Fruit fly (Drosophila melanogaster) whole organism, pupa: Measurements from ENCODE around the gene Nna1.
A peak's percentile ranks its signal among the peaks of the same experiment; 100 is the strongest.

Experiments used
- CG10348 ChIP-seq: fragments of 200-800 bp; sonication (Bioruptor generic); IDR thresholded peaks from 2 replicates; pipeline ENCODE4 v1.3.6; 2022; ENCODE audit warnings: missing biosample characterization, missing genetic modification characterization
- CG12605 ChIP-seq: fragments of 200-800 bp; sonication (Bioruptor generic); IDR thresholded peaks from 2 replicates; pipeline ENCODE4 v1.3.6; 2022; ENCODE audit warnings: missing biosample characterization, missing genetic modification characterization
- CG13204 ChIP-seq: fragments of 200-800 bp; sonication (Bioruptor generic); optimal IDR thresholded peaks from 2 replicates; lab custom pipeline; 2018; ENCODE audit warnings: missing biosample characterization, mild to moderate bottlenecking, missing genetic modification characterization, moderate library complexity
- CG14655 ChIP-seq: fragments of 200-800 bp; sonication (Bioruptor generic); optimal IDR thresholded peaks from 3 replicates; lab custom pipeline; 2017; ENCODE audit warnings: mild to moderate bottlenecking, missing biosample characterization, missing genetic modification reagents, missing genetic modification characterization
- CG15710 ChIP-seq: fragments of 200-800 bp; sonication (Bioruptor generic); optimal IDR thresholded peaks from 2 replicates; lab custom pipeline; 2018; ENCODE audit warnings: missing biosample characterization, mild to moderate bottlenecking, missing genetic modification characterization, moderate library complexity
- CG17806 ChIP-seq: fragments of 200-800 bp; sonication (Bioruptor generic); optimal IDR thresholded peaks from 2 replicates; lab custom pipeline; 2018; ENCODE audit warnings: missing biosample characterization, mild to moderate bottlenecking, missing genetic modification characterization, moderate library complexity
- CG32121 ChIP-seq: fragments of 200-800 bp; sonication (Bioruptor generic); IDR thresholded peaks from 2 replicates; pipeline ENCODE4 v1.3.6; 2022; ENCODE audit warnings: missing biosample characterization, missing genetic modification characterization
- CG34367 ChIP-seq: fragments of 200-800 bp; sonication (Bioruptor generic); optimal IDR thresholded peaks from 2 replicates; lab custom pipeline; 2018; ENCODE audit warnings: missing biosample characterization, mild to moderate bottlenecking, missing genetic modification characterization
- CG4496 ChIP-seq: fragments of 200-800 bp; sonication (Bioruptor generic); IDR thresholded peaks from 3 replicates; pipeline ENCODE4 v1.3.6; 2022; ENCODE audit warnings: missing biosample characterization, missing genetic modification characterization
- CG8159 ChIP-seq: fragments of 200-800 bp; sonication (Bioruptor generic); optimal IDR thresholded peaks from 3 replicates; lab custom pipeline; 2018; ENCODE audit warnings: missing biosample characterization, mild to moderate bottlenecking, missing genetic modification characterization, moderate library complexity
- CG8301 ChIP-seq: fragments of 200-800 bp; sonication (Bioruptor generic); optimal IDR thresholded peaks from 2 replicates; lab custom pipeline; 2018; ENCODE audit warnings: missing biosample characterization, mild to moderate bottlenecking, missing genetic modification characterization
- CG9948 ChIP-seq: fragments of 200-800 bp; sonication (Bioruptor generic); optimal IDR thresholded peaks from 2 replicates; lab custom pipeline; 2018; ENCODE audit warnings: missing biosample characterization, mild to moderate bottlenecking, missing genetic modification characterization, moderate library complexity
- EcR ChIP-seq: fragments of 200-800 bp; sonication (Bioruptor generic); optimal IDR thresholded peaks from 3 replicates; lab custom pipeline; 2019; ENCODE audit warnings: missing biosample characterization, missing genetic modification characterization, mild to moderate bottlenecking, moderate library complexity, missing genetic modification reagents
- Ets98B ChIP-seq: fragments of 200-800 bp; sonication (Bioruptor generic); IDR thresholded peaks from 2 replicates; pipeline ENCODE4 v1.3.6; 2022; ENCODE audit warnings: missing biosample characterization, missing genetic modification characterization
- Pif1A ChIP-seq: fragments of 200-800 bp; sonication (Bioruptor generic); optimal IDR thresholded peaks from 3 replicates; lab custom pipeline; 2016; ENCODE audit warnings: missing biosample characterization, missing genetic modification characterization
- Pif1B ChIP-seq: fragments of 200-800 bp; sonication (Bioruptor generic); optimal IDR thresholded peaks from 3 replicates; lab custom pipeline; 2016; ENCODE audit warnings: missing biosample characterization, missing genetic modification characterization
- Snoo ChIP-seq: fragments of 200-800 bp; sonication (Bioruptor generic); optimal IDR thresholded peaks from 3 replicates; lab custom pipeline; 2017; ENCODE audit warnings: missing biosample characterization, mild to moderate bottlenecking, missing genetic modification characterization, inconsistent platforms
- fd96Ca ChIP-seq: fragments of 200-800 bp; sonication (Bioruptor generic); IDR thresholded peaks from 3 replicates; pipeline ENCODE4 v1.3.6; 2022; ENCODE audit warnings: missing biosample characterization, missing genetic modification characterization
- gl ChIP-seq: fragments of 200-800 bp; sonication (Bioruptor generic); optimal IDR thresholded peaks from 2 replicates; lab custom pipeline; 2018; ENCODE audit warnings: missing biosample characterization, mild to moderate bottlenecking, missing genetic modification characterization
- rn ChIP-seq: fragments of 200-800 bp; sonication (Bioruptor generic); IDR thresholded peaks from 2 replicates; pipeline ENCODE4 v1.3.6; 2022; ENCODE audit warnings: missing biosample characterization, missing genetic modification characterization

Gene Nna1

dm6 chrX:13648819-13649218, 43.3 kb upstream of the Nna1 start:
- TF ChIP-seq CG9948 (tag; lab: Kevin White, UChicago) (no peak), EcR (GFP tag; lab: Kevin White, UChicago) (peak; percentile 79)

- TF ChIP-seq CG10348 (GFP tag; lab: Robert Waterston, UW) (no peak), CG32121 (GFP tag; lab: Robert Waterston, UW) (no peak), CG9948 (tag; lab: Kevin White, UChicago) (no peak), Ets98B (GFP tag; lab: Robert Waterston, UW) (no peak), CG12605 (GFP tag; lab: Robert Waterston, UW) (no peak), CG13204 (GFP tag; lab: Kevin White, UChicago) (no peak), CG14655 (GFP tag; lab: Kevin White, UChicago) (no peak), EcR (GFP tag; lab: Kevin White, UChicago) (no peak), fd96Ca (GFP tag; lab: Robert Waterston, UW) (no peak), Snoo (tag; lab: Kevin White, UChicago) (no peak), Pif1A (GFP tag; lab: Kevin White, UChicago) (no peak), CG34367 (tag; lab: Kevin White, UChicago) (no peak)
Measured at dm6 chrX:13649801-13650200, 42.3 kb upstream of the Nna1 start.

- no peak for TF ChIP-seq CG17806
- no peak for TF ChIP-seq Ets98B (GFP tag; lab: Robert Waterston, UW)
- TF ChIP-seq CG12605 (GFP tag; lab: Robert Waterston, UW): no peak
- TF ChIP-seq CG10348 (GFP tag; lab: Robert Waterston, UW): no peak
- no peak for TF ChIP-seq CG8301
- no peak for TF ChIP-seq CG13204 (GFP tag; lab: Kevin White, UChicago)
- no peak for TF ChIP-seq CG9948 (tag; lab: Kevin White, UChicago)
Measured at dm6 chrX:13651170-13651569, 40.9 kb upstream of the Nna1 start.

- TF ChIP-seq CG10348 (GFP tag; lab: Robert Waterston, UW) (no peak), EcR (GFP tag; lab: Kevin White, UChicago) (no peak), CG17806 (no peak), CG12605 (GFP tag; lab: Robert Waterston, UW) (no peak), fd96Ca (GFP tag; lab: Robert Waterston, UW) (no peak)
Measured at dm6 chrX:13667656-13668055, 24.4 kb upstream of the Nna1 start, which contains the start of the genes DNAlig4 and CG11164. Gene DNAlig4, minus strand, starts transcription at chrX:13667811. Gene CG11164, plus strand, starts transcription at chrX:13668014.

- TF ChIP-seq rn (GFP tag; lab: Robert Waterston, UW) (no peak), CG10348 (GFP tag; lab: Robert Waterston, UW) (no peak), CG13204 (GFP tag; lab: Kevin White, UChicago) (no peak), CG8301 (no peak), CG12605 (GFP tag; lab: Robert Waterston, UW) (no peak), Ets98B (GFP tag; lab: Robert Waterston, UW) (no peak), Pif1A (GFP tag; lab: Kevin White, UChicago) (no peak), CG14655 (GFP tag; lab: Kevin White, UChicago) (no peak), fd96Ca (GFP tag; lab: Robert Waterston, UW) (no peak), gl (tag; lab: Kevin White, UChicago) (no peak), CG32121 (GFP tag; lab: Robert Waterston, UW) (no peak)
Measured at dm6 chrX:13669366-13669765, 22.7 kb upstream of the Nna1 start, which contains the start of gene CG15760. Gene CG15760, plus strand, starts transcription at chrX:13669699.

DNA sequence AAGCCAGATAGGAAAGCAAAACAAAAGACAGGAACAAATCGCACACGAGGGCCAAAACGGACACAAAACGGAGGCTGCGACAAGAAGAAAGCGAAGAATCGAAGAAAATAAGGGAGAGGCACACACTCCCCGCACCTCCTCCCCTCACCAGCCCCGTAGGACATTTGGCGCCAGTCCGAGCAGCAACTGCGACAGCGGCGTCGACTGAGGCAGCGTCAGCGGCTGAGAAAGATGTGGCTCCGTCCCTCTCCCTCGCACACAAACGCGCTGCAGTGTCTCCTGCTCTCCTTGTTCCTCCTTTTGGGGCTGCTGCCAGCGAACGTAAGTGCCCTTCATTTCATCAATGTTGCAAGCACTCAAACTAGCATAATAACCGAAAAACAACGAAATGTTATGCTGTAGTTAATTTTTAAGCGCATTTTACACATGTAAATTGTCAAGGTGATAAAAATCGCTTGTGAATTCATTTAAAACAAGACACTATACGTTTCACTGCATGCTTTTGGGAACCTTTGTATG, 21.7 kb upstream of the Nna1 start:
- no peak for TF ChIP-seq CG32121 (GFP tag; lab: Robert Waterston, UW)
- 0 out of 3 replicates have a peak, but pooled peaks have one; percentile 16 for TF ChIP-seq CG4496 (GFP tag; lab: Robert Waterston, UW)
- no peak for TF ChIP-seq CG8301

DNA sequence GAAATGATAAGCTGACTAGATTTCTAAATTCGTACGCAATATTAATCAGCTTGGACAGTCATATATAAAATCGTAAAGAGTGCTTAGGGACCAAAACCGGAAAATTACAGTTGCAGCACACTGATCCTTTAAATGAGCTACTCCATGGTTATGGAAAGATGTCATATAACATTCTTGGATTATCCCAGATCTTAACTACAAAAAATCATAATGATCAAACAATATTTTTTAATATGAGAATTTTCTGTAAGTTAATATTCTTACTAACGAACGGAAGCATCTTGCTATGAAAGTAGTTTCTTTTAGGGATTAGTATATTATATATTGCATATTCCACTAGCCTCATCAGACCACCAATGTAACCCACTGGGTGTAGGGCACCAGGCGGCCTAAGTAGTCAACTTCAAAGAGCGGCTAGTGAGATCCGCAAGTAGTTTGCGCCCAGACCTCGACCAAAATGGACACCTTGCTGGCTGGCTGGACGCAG, 15.6 kb upstream of the Nna1 start, which contains the start of gene CG11162:
Gene CG11162, plus strand, starts transcription at position 437 of the 487 bp plus-strand sequence.
- no peak for TF ChIP-seq CG17806
- TF ChIP-seq CG8301: no peak
- no peak for TF ChIP-seq fd96Ca (GFP tag; lab: Robert Waterston, UW)
- no peak for TF ChIP-seq Pif1B
- no peak for TF ChIP-seq CG15710 (tag; lab: Kevin White, UChicago)
- no peak for TF ChIP-seq Pif1A (GFP tag; lab: Kevin White, UChicago)
- TF ChIP-seq CG12605 (GFP tag; lab: Robert Waterston, UW): no peak
- TF ChIP-seq Ets98B (GFP tag; lab: Robert Waterston, UW): no peak
- no peak for TF ChIP-seq CG14655 (GFP tag; lab: Kevin White, UChicago)
- no peak for TF ChIP-seq CG8159 (tag; lab: Kevin White, UChicago)
- TF ChIP-seq CG10348 (GFP tag; lab: Robert Waterston, UW): no peak
